Worm (Caenorhabditis elegans) whole organism, L1 larva: ENCODE results near the gene pud-4.

Experiments
- aha-1 ChIP-seq: fragments of 150-350 bp; optimal IDR thresholded peaks from 2 replicates; lab custom pipeline; 2014; ENCODE audit warnings: missing biosample characterization, missing genetic modification characterization
- ama-1 ChIP-seq: fragments of 150-350 bp; optimal IDR thresholded peaks from 2 replicates; lab custom pipeline; 2014
- blmp-1 ChIP-seq: fragments of 150-350 bp; optimal IDR thresholded peaks from 2 replicates; lab custom pipeline; 2014; ENCODE audit warnings: missing biosample characterization, missing genetic modification characterization
- ceh-82 ChIP-seq, 3 experiments: fragments of 150-350 bp in 1 of 3; sonication (generic microtip) in 2 of 3; optimal IDR thresholded peaks; 2 replicates each; lab custom pipeline; 2014 to 2017; ENCODE audit warnings: missing biosample characterization in 3 of 3, missing genetic modification characterization in 3 of 3
- ceh-88 ChIP-seq: fragments of 200-800 bp; sonication (Bioruptor generic); IDR thresholded peaks from 2 replicates; pipeline ENCODE4 v1.3.6; 2022; ENCODE audit warnings: missing genetic modification characterization, missing compliant biosample characterization
- ceh-90 ChIP-seq: sonication (generic microtip); optimal IDR thresholded peaks from 2 replicates; lab custom pipeline; 2016; ENCODE audit warnings: missing genetic modification characterization, missing compliant biosample characterization
- efl-1 ChIP-seq, 4 experiments: fragments of 150-350 bp; optimal IDR thresholded peaks in 3 of 4; peaks in 1 of 4; 1 replicate in 1 of 4; 2 replicates in 3 of 4; lab custom pipeline; 2014; ENCODE audit warnings: missing biosample characterization in 2 of 4, missing genetic modification characterization in 2 of 4, missing genetic modification reagents in 2 of 4
- egl-27 ChIP-seq, 2 experiments: fragments of 150-350 bp in 1 of 2; sonication (generic microtip); optimal IDR thresholded peaks; 3 replicates each; lab custom pipeline; 2017 to 2018; ENCODE audit warnings: missing biosample characterization in 2 of 2, missing genetic modification characterization in 2 of 2, missing genetic modification reagents in 2 of 2
- ets-5 ChIP-seq: fragments of 200-800 bp; sonication (Bioruptor generic); IDR thresholded peaks from 2 replicates; pipeline ENCODE4 v1.3.6; 2022; ENCODE audit warnings: missing genetic modification characterization, missing compliant biosample characterization
- fkh-4 ChIP-seq: sonication (generic microtip); optimal IDR thresholded peaks from 2 replicates; lab custom pipeline; 2016; ENCODE audit warnings: missing compliant biosample characterization, missing genetic modification characterization, borderline replicate concordance
- irx-1 ChIP-seq: sonication (generic microtip); optimal IDR thresholded peaks from 2 replicates; lab custom pipeline; 2016; ENCODE audit warnings: missing genetic modification characterization, missing compliant biosample characterization
- jun-1 ChIP-seq: fragments of 150-350 bp; optimal IDR thresholded peaks from 2 replicates; lab custom pipeline; 2014; ENCODE audit warnings: missing biosample characterization, missing genetic modification reagents, missing genetic modification characterization
- lin-14 ChIP-seq: fragments of 200-800 bp; sonication (Bioruptor generic); optimal IDR thresholded peaks from 2 replicates; lab custom pipeline; 2018; ENCODE audit warnings: mild to moderate bottlenecking, missing genetic modification characterization, moderate library complexity, missing compliant biosample characterization
- lir-3 ChIP-seq: sonication (generic microtip); optimal IDR thresholded peaks from 2 replicates; lab custom pipeline; 2016; ENCODE audit warnings: mild to moderate bottlenecking, missing genetic modification characterization, moderate library complexity, missing compliant biosample characterization; ENCODE audit not compliant: poor library complexity
- lsy-2 ChIP-seq, 2 experiments: fragments of 150-350 bp; optimal IDR thresholded peaks; 2 replicates each; lab custom pipeline; 2014; ENCODE audit warnings: missing biosample characterization in 2 of 2, missing genetic modification characterization in 2 of 2
- mab-9 ChIP-seq: fragments of 200-800 bp; sonication (Bioruptor generic); IDR thresholded peaks from 2 replicates; pipeline ENCODE4 v1.3.6; 2022; ENCODE audit warnings: missing genetic modification reagents, missing genetic modification characterization, missing compliant biosample characterization
- nhr-12 ChIP-seq: sonication (generic microtip); optimal IDR thresholded peaks from 2 replicates; lab custom pipeline; 2017; ENCODE audit warnings: missing biosample characterization, missing genetic modification characterization
- nhr-19 ChIP-seq: fragments of 200-800 bp; sonication (Bioruptor generic); conservative IDR thresholded peaks from 2 replicates; pipeline ENCODE4 v1.3.6; 2022; ENCODE audit warnings: missing genetic modification characterization, missing compliant biosample characterization
- nhr-71 ChIP-seq: sonication (generic microtip); optimal IDR thresholded peaks from 2 replicates; lab custom pipeline; 2016; ENCODE audit warnings: mild to moderate bottlenecking, missing genetic modification characterization, moderate library complexity, missing compliant biosample characterization
- nhr-76 ChIP-seq: sonication (generic microtip); optimal IDR thresholded peaks from 2 replicates; lab custom pipeline; 2017; ENCODE audit warnings: missing biosample characterization, missing genetic modification characterization
- nhr-85 ChIP-seq: sonication (generic microtip); peaks from one replicate; lab custom pipeline; 2016; ENCODE audit warnings: missing genetic modification characterization, inconsistent platforms, missing compliant biosample characterization
- nhr-90 ChIP-seq: sonication (generic microtip); optimal IDR thresholded peaks from 2 replicates; lab custom pipeline; 2016; ENCODE audit warnings: mild to moderate bottlenecking, missing genetic modification characterization, missing compliant biosample characterization; ENCODE audit not compliant: poor library complexity
- skn-1 ChIP-seq: fragments of 150-350 bp; optimal IDR thresholded peaks from 2 replicates; lab custom pipeline; 2014; ENCODE audit warnings: missing biosample characterization, missing genetic modification characterization
- snu-23 ChIP-seq: sonication (generic microtip); optimal IDR thresholded peaks from 2 replicates; lab custom pipeline; 2016; ENCODE audit warnings: missing genetic modification characterization, missing compliant biosample characterization
- sox-4 ChIP-seq: sonication (generic microtip); optimal IDR thresholded peaks from 2 replicates; lab custom pipeline; 2016; ENCODE audit warnings: missing genetic modification characterization, missing compliant biosample characterization
- sptf-1 ChIP-seq: fragments of 150-350 bp; optimal IDR thresholded peaks from 2 replicates; lab custom pipeline; 2014; ENCODE audit warnings: missing biosample characterization, missing genetic modification characterization
- unc-130 ChIP-seq: fragments of 150-350 bp; optimal IDR thresholded peaks from 2 replicates; lab custom pipeline; 2017; ENCODE audit warnings: missing biosample characterization, missing genetic modification characterization, inconsistent platforms
- unc-62 ChIP-seq: fragments of 150-350 bp; optimal IDR thresholded peaks from 2 replicates; lab custom pipeline; 2014; ENCODE audit warnings: missing biosample characterization, missing genetic modification reagents, missing genetic modification characterization
- unc-98 ChIP-seq: fragments of 200-800 bp; sonication (Bioruptor generic); IDR thresholded peaks from 2 replicates; pipeline ENCODE4 v1.3.6; 2022; ENCODE audit warnings: missing genetic modification characterization, missing compliant biosample characterization
- xbp-1 ChIP-seq: sonication (generic microtip); optimal IDR thresholded peaks from 2 replicates; lab custom pipeline; 2016; ENCODE audit warnings: missing genetic modification characterization, missing compliant biosample characterization
- zip-4 ChIP-seq: fragments of 200-800 bp; sonication (Bioruptor generic); optimal IDR thresholded peaks from 2 replicates; lab custom pipeline; 2018; ENCODE audit warnings: mild to moderate bottlenecking, missing genetic modification characterization, moderate library complexity, missing compliant biosample characterization
- ztf-4 ChIP-seq: fragments of 150-350 bp; optimal IDR thresholded peaks from 2 replicates; lab custom pipeline; 2014; ENCODE audit warnings: missing biosample characterization, missing genetic modification characterization

Gene pud-4

DNA sequence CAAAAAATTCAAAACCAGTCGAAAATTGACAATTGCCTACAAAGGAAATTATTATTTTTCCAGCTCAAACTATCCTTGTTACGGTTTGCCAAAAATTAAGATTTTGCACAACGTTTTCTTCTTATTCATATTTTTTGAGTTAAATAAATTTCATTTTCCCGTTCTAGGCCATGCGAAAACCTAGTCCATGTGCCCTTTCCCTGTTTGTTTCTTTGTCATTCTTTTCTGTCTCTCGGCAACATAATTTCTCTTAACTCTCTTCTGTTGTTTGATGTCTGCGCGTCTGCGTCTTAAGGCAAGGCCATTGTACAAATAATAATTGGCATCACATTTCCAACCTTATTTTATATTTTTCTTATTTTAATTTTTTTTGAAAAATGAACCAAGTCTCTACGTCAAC is 45.0 kb upstream of the pud-4 start, which contains the start of gene nhr-228 (continued):
- TF ChIP-seq skn-1 (tag; lab: Kevin White, UChicago) = peak; percentile 89
- TF ChIP-seq blmp-1 (tag; lab: Kevin White, UChicago) = peak; percentile 79
- TF ChIP-seq sox-4 (tag; lab: Kevin White, UChicago) = no peak
- peak; percentile 62 for TF ChIP-seq snu-23 (GFP tag; lab: Kevin White, UChicago)
- peak; percentile 29 to 73 for TF ChIP-seq lsy-2 (tag; optimal IDR thresholded peaks at IDR 0.05; lab: Kevin White, UChicago)
- peak; percentile 30 for TF ChIP-seq irx-1
- TF ChIP-seq nhr-90 (tag; lab: Kevin White, UChicago) = peak; percentile 10
- TF ChIP-seq ets-5 (GFP tag; lab: Robert Waterston, UW) = no peak
- TF ChIP-seq unc-130 (tag; lab: Kevin White, UChicago) = peak; percentile 37
- no peak for TF ChIP-seq jun-1 (tag; lab: Kevin White, UChicago)
- TF ChIP-seq, all 84 proteins: peak for 25

DNA sequence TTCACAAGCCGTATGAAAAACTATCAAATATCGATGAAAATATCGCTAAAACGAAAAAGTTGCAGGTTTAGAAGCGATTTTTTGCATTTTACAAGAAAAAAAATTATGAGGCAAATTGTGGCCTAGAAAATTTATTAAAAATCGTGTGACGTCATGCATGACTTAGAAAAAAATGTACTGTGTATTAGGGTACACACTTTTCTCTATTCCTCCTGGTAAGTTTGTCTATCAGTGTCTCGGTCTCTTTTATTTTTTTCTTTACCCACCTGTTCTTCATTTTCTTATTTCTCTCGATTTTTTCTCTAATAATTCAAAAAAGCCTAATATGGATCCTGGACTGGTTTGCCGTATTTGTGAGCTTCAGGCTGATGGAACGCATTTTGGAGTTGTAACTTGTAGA is 41.4 kb upstream of the pud-4 start, which contains the start of gene nhr-227:
Gene nhr-227 (plus strand): TSS at position 326 of the 400 bp plus-strand sequence.
- no peak for TF ChIP-seq ets-5 (GFP tag; lab: Robert Waterston, UW)
- TF ChIP-seq nhr-85 (tag; lab: Kevin White, UChicago) = no peak
- TF ChIP-seq nhr-76 (tag; lab: Kevin White, UChicago) = no peak
- TF ChIP-seq fkh-4 (tag; lab: Kevin White, UChicago) = no peak
- no peak for TF ChIP-seq efl-1 (optimal IDR thresholded peaks at IDR 0.05; lab: Kevin White, UChicago)
- TF ChIP-seq efl-1 (GFP tag; optimal IDR thresholded peaks at IDR 0.05 in 1 of 2; lab: Kevin White, UChicago) = peak in 1 of 2 experiments; percentile 89

DNA sequence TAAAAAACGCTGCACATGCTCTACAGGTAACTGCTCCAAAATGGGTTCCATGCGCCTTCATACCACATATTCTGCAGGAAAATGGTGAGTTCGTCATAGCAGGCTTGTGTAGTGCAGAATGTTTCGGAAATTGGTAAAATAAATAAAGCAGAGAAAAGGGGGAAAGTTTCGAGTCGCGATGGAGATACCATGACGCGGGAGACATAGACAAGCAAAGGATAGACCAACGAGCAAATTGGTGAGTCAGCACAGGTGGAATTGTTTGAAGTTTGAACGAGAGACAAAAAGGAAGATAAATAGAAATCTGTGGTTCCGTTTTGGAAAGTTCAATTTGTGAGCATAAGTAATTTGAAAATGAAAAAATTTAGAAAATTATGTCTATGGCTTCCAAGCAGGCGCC is 36.1 kb upstream of the pud-4 start, which contains the start of gene nhr-225:
Gene nhr-225 (minus strand): TSS at position 146 of the 400 bp plus-strand sequence.
- TF ChIP-seq lsy-2 (tag; optimal IDR thresholded peaks at IDR 0.05; lab: Kevin White, UChicago) = no peak
- TF ChIP-seq ceh-88 (GFP tag; lab: Robert Waterston, UW) = no peak
- TF ChIP-seq sptf-1 = no peak
- TF ChIP-seq ceh-90 = no peak
- no peak for TF ChIP-seq egl-27 (tag; optimal IDR thresholded peaks at IDR 0.05; lab: Kevin White, UChicago)
- no peak for TF ChIP-seq zip-4 (GFP tag; lab: Kevin White, UChicago)
- TF ChIP-seq sox-4 (tag; lab: Kevin White, UChicago) = no peak
- no peak for TF ChIP-seq lin-14 (GFP tag; lab: Kevin White, UChicago)
- TF ChIP-seq unc-130 (tag; lab: Kevin White, UChicago) = no peak
- TF ChIP-seq mab-9 = no peak

DNA sequence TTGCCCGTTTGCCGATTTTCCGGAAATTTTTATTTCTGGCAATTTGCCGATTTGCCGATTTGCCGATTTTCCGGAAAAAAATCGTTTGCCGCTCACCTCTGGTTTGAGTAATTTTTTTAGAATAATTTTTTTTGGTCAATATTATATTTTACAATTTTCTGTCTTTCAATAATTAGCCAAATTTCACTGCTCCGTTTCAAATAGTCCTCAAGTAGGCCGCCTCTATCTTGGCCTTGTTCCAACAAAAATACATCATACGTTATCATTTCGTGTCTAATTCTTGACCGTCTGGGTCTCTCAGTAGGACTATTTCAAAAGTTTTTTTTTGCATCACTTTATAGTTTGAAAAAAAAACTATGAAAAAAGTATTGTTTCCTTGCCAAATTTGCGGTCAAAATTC is 34.2 kb upstream of the pud-4 start, which contains the start of gene nhr-115:
Gene nhr-115 (plus strand): TSS at position 301 of the 400 bp plus-strand sequence.
- TF ChIP-seq ceh-90 (no peak), ama-1 (lab: Kevin White, UChicago) (no peak)

DNA sequence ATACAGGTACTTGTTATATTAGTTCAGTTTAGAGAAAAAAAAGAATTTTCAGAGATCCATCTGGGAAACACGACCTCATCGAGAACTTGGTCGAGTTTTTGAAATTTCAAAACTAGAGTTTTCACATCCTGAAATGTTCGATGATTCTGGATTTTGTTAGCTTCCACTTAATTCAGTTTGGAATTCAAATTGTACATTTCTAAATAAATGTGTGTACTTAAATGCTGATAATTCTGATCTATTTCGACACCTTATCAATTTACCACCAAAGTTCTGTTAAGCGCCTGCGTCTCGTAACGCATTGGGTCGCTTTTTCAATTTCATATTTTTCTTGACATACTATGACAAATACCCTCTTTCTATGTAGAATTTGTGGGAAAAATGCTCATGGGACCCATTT is 31.9 kb upstream of the pud-4 start, which contains the start of gene nhr-226:
Gene nhr-226 (plus strand): TSS at position 301 of the 400 bp plus-strand sequence.
- no peak for TF ChIP-seq nhr-19 (GFP tag; lab: Robert Waterston, UW)
- TF ChIP-seq unc-62 = no peak
- TF ChIP-seq ceh-82 (tag; optimal IDR thresholded peaks at IDR 0.05; lab: Kevin White, UChicago) = no peak
- no peak for TF ChIP-seq nhr-71 (tag; lab: Kevin White, UChicago)
- no peak for TF ChIP-seq irx-1
- TF ChIP-seq mab-9 = no peak
- no peak for TF ChIP-seq skn-1 (tag; lab: Kevin White, UChicago)
- no peak for TF ChIP-seq sptf-1
- TF ChIP-seq ztf-4 (tag; lab: Kevin White, UChicago) = no peak
- TF ChIP-seq xbp-1 = no peak
- TF ChIP-seq lir-3 (tag; lab: Kevin White, UChicago) = no peak
- no peak for TF ChIP-seq aha-1 (tag; lab: Kevin White, UChicago)

DNA sequence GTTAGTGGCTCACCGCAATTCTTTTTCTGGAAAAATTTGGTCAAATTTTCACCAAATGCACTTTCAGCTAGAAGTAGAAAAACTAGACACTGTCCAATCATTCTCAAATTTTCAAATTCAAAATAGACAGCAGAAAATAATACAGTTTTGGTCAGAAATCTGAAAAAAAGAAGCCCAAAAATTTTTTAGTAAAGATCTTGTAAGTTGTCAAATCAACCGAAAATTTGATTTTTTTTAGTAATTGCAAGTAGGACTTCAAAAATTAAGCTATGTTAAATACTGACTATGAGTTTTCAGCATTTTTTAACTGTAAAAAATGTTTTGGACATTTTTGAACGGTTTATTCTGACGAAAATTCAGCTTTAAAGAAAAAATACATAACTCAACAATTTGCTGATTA is 25.6 kb upstream of the pud-4 start, which contains the start of gene Y19D10B.8:
Gene Y19D10B.8 (minus strand): TSS at position 101 of the 400 bp plus-strand sequence.
- no peak for TF ChIP-seq nhr-12
- no peak for TF ChIP-seq unc-98 (GFP tag; lab: Robert Waterston, UW)
